Fruit fly (Drosophila melanogaster) whole organism, embryonic: ENCODE results near the gene CG34008.

Experiments
- Atf3 ChIP-seq: fragments of 200-800 bp; sonication (Bioruptor generic); optimal IDR thresholded peaks from 3 replicates; lab custom pipeline; 2016; ENCODE audit warnings: missing biosample characterization, missing genetic modification characterization
- Awh ChIP-seq: fragments of 200-800 bp; sonication (Bioruptor generic); IDR thresholded peaks from 2 replicates; pipeline ENCODE4, ENCODE4 v1.3.6; 2022; ENCODE audit warnings: missing biosample characterization, missing genetic modification characterization
- CG10979 ChIP-seq: fragments of 200-800 bp; sonication (Bioruptor generic); optimal IDR thresholded peaks from 2 replicates; lab custom pipeline; 2018; ENCODE audit warnings: missing biosample characterization, mild to moderate bottlenecking, missing genetic modification characterization, moderate library complexity
- CG13296 ChIP-seq: fragments of 200-800 bp; sonication (Bioruptor generic); optimal IDR thresholded peaks from 3 replicates; lab custom pipeline; 2018; ENCODE audit warnings: missing biosample characterization, mild to moderate bottlenecking, missing genetic modification characterization
- CG13624 ChIP-seq: fragments of 200-800 bp; sonication (Bioruptor generic); optimal IDR thresholded peaks from 2 replicates; lab custom pipeline; 2016; ENCODE audit warnings: missing biosample characterization, missing genetic modification characterization
- CG13775 ChIP-seq: fragments of 200-800 bp; sonication (Bioruptor generic); optimal IDR thresholded peaks from 3 replicates; lab custom pipeline; 2017; ENCODE audit warnings: missing biosample characterization, mild to moderate bottlenecking, missing genetic modification characterization
- CG13894 ChIP-seq: fragments of 200-800 bp; sonication (Bioruptor generic); optimal IDR thresholded peaks from 3 replicates; lab custom pipeline; 2018; ENCODE audit warnings: missing biosample characterization, mild to moderate bottlenecking, missing genetic modification characterization, moderate library complexity
- CG15073 ChIP-seq: fragments of 200-800 bp; sonication (Bioruptor generic); optimal IDR thresholded peaks from 2 replicates; lab custom pipeline; 2016; ENCODE audit warnings: missing biosample characterization, missing genetic modification characterization
- CG15269 ChIP-seq: fragments of 200-800 bp; sonication (Bioruptor generic); optimal IDR thresholded peaks from 2 replicates; lab custom pipeline; 2018; ENCODE audit warnings: missing biosample characterization, mild to moderate bottlenecking, missing genetic modification characterization, moderate library complexity
- CG16815 ChIP-seq: fragments of 200-800 bp; sonication (Bioruptor generic); optimal IDR thresholded peaks from 3 replicates; lab custom pipeline; 2017; ENCODE audit warnings: missing biosample characterization, mild to moderate bottlenecking, missing genetic modification characterization
- CG17612 ChIP-seq: fragments of 200-800 bp; sonication (Bioruptor generic); IDR thresholded peaks from 2 replicates; pipeline ENCODE4 v1.3.6; 2022; ENCODE audit warnings: missing biosample characterization, missing genetic modification characterization
- CG2712 ChIP-seq: fragments of 200-800 bp; optimal IDR thresholded peaks from 3 replicates; lab custom pipeline; 2019; ENCODE audit warnings: missing biosample characterization, mild to moderate bottlenecking, missing genetic modification characterization, moderate library complexity
- CG3163 ChIP-seq: fragments of 200-800 bp; sonication (Bioruptor generic); optimal IDR thresholded peaks from 3 replicates; lab custom pipeline; 2016; ENCODE audit warnings: missing biosample characterization, missing genetic modification characterization
- CG3407 ChIP-seq: fragments of 200-800 bp; sonication (Bioruptor generic); optimal IDR thresholded peaks from 2 replicates; lab custom pipeline; 2018; ENCODE audit warnings: missing biosample characterization, mild to moderate bottlenecking, missing genetic modification characterization
- CG4424 ChIP-seq: fragments of 200-800 bp; sonication (Bioruptor generic); optimal IDR thresholded peaks from 3 replicates; lab custom pipeline; 2016; ENCODE audit warnings: missing biosample characterization, missing genetic modification characterization
- CG6272 ChIP-seq: fragments of 200-800 bp; sonication (Bioruptor generic); IDR thresholded peaks from 2 replicates; pipeline ENCODE4 v1.3.6; 2022; ENCODE audit warnings: missing biosample characterization, missing genetic modification characterization
- CG6791 ChIP-seq: fragments of 200-800 bp; sonication (Bioruptor generic); IDR thresholded peaks from 3 replicates; pipeline ENCODE4 v1.3.6; 2022; ENCODE audit warnings: missing biosample characterization, missing genetic modification characterization; ENCODE audit not compliant: partially characterized antibody
- CG8290 ChIP-seq, 3 experiments: fragments of 200-800 bp; sonication (Bioruptor generic); optimal IDR thresholded peaks; 2 replicates each; lab custom pipeline; 2016 to 2019; ENCODE audit warnings: missing biosample characterization in 3 of 3, missing genetic modification characterization in 3 of 3, mild to moderate bottlenecking in 2 of 3, moderate library complexity in 1 of 3
- Ets65A ChIP-seq: fragments of 200-800 bp; sonication (Bioruptor generic); peaks from one replicate; lab custom pipeline; 2016; ENCODE audit warnings: missing biosample characterization, missing genetic modification characterization
- Gug ChIP-seq: fragments of 200-800 bp; sonication (Bioruptor generic); IDR thresholded peaks from 4 replicates; pipeline ENCODE4 v1.3.6; 2022; ENCODE audit warnings: missing biosample characterization, missing genetic modification characterization
- Hand ChIP-seq: fragments of 200-800 bp; sonication (Bioruptor generic); optimal IDR thresholded peaks from 2 replicates; lab custom pipeline; 2017; ENCODE audit warnings: mild to moderate bottlenecking, missing biosample characterization, missing genetic modification reagents, missing genetic modification characterization
- Hr39 ChIP-seq: fragments of >200 bp; optimal IDR thresholded peaks from 2 replicates; lab custom pipeline; 2017
- Lpt ChIP-seq: fragments of >200 bp; optimal IDR thresholded peaks from 2 replicates; lab custom pipeline; 2018; ENCODE audit warnings: missing biosample characterization, missing genetic modification characterization
- NFAT ChIP-seq: fragments of 200-800 bp; sonication (Bioruptor generic); IDR thresholded peaks from 2 replicates; pipeline ENCODE4 v1.3.6; 2022; ENCODE audit warnings: missing biosample characterization, missing genetic modification characterization
- PHDP ChIP-seq: fragments of 200-800 bp; sonication (Bioruptor generic); optimal IDR thresholded peaks from 3 replicates; lab custom pipeline; 2018; ENCODE audit warnings: missing biosample characterization, mild to moderate bottlenecking, missing genetic modification characterization, moderate library complexity
- Poxn ChIP-seq: fragments of 200-800 bp; sonication (Bioruptor generic); IDR thresholded peaks from 2 replicates; pipeline ENCODE4 v1.3.6; 2022; ENCODE audit warnings: missing biosample characterization, missing genetic modification characterization
- Ptx1 ChIP-seq: fragments of 200-800 bp; sonication (Bioruptor generic); IDR thresholded peaks from 2 replicates; pipeline ENCODE4 v1.3.6; 2022; ENCODE audit warnings: missing biosample characterization, missing genetic modification characterization
- Sox102F ChIP-seq: fragments of 200-800 bp; sonication (Bioruptor generic); optimal IDR thresholded peaks from 2 replicates; lab custom pipeline; 2018; ENCODE audit warnings: missing biosample characterization, mild to moderate bottlenecking, missing genetic modification characterization, moderate library complexity
- Spps ChIP-seq: fragments of 200-800 bp; sonication (Bioruptor generic); optimal IDR thresholded peaks from 2 replicates; lab custom pipeline; 2018; ENCODE audit warnings: missing biosample characterization, mild to moderate bottlenecking, missing genetic modification characterization
- ara ChIP-seq: fragments of 200-800 bp; sonication (Bioruptor generic); IDR thresholded peaks from 2 replicates; pipeline ENCODE4 v1.3.6; 2022; ENCODE audit warnings: missing biosample characterization, missing genetic modification characterization
- chif ChIP-seq, 2 experiments: fragments of 200-800 bp; sonication (Bioruptor generic); optimal IDR thresholded peaks; 3 replicates each; lab custom pipeline; 2016; ENCODE audit warnings: missing biosample characterization in 2 of 2, missing genetic modification characterization in 2 of 2
- crp ChIP-seq, 2 experiments: fragments of 200-800 bp; sonication (Bioruptor generic); optimal IDR thresholded peaks; 2 replicates in 1 of 2; 3 replicates in 1 of 2; lab custom pipeline; 2017; ENCODE audit warnings: missing biosample characterization in 2 of 2, missing genetic modification characterization in 2 of 2, mild to moderate bottlenecking in 1 of 2, moderate library complexity in 1 of 2
- en ChIP-seq: fragments of 200-800 bp; sonication (Bioruptor generic); optimal IDR thresholded peaks from 2 replicates; lab custom pipeline; 2016; ENCODE audit warnings: missing biosample characterization, missing genetic modification characterization
- fd102C ChIP-seq: fragments of 200-800 bp; sonication (Bioruptor generic); optimal IDR thresholded peaks from 2 replicates; lab custom pipeline; 2018; ENCODE audit warnings: missing biosample characterization, mild to moderate bottlenecking, missing genetic modification characterization, moderate library complexity
- fru ChIP-seq: fragments of >200 bp; optimal IDR thresholded peaks from 2 replicates; lab custom pipeline; 2017
- gcm2 ChIP-seq: fragments of 200-800 bp; sonication (Bioruptor generic); optimal IDR thresholded peaks from 2 replicates; lab custom pipeline; 2016; ENCODE audit warnings: missing biosample characterization, missing genetic modification characterization
- hb ChIP-seq: fragments of 200-800 bp; sonication (Bioruptor generic); IDR thresholded peaks from 3 replicates; pipeline ENCODE4 v1.3.6; 2022; ENCODE audit warnings: missing biosample characterization, missing genetic modification characterization; ENCODE audit not compliant: partially characterized antibody
- ind ChIP-seq: fragments of 200-800 bp; sonication (Bioruptor generic); optimal IDR thresholded peaks from 3 replicates; lab custom pipeline; 2016; ENCODE audit warnings: missing biosample characterization, missing genetic modification characterization
- luna ChIP-seq: fragments of 200-800 bp; sonication (Bioruptor generic); optimal IDR thresholded peaks from 2 replicates; lab custom pipeline; 2016; ENCODE audit warnings: missing biosample characterization, missing genetic modification characterization
- peb ChIP-seq: fragments of 200-800 bp; sonication (Bioruptor generic); IDR thresholded peaks from 2 replicates; pipeline ENCODE4 v1.3.6; 2022; ENCODE audit warnings: missing biosample characterization, missing genetic modification characterization
- pfk ChIP-seq: fragments of 200-800 bp; sonication (Bioruptor generic); optimal IDR thresholded peaks from 2 replicates; lab custom pipeline; 2018; ENCODE audit warnings: missing biosample characterization, mild to moderate bottlenecking, missing genetic modification characterization, moderate library complexity
- run ChIP-seq: fragments of 200-800 bp; sonication (Bioruptor generic); optimal IDR thresholded peaks from 3 replicates; lab custom pipeline; 2018; ENCODE audit warnings: missing biosample characterization, mild to moderate bottlenecking, missing genetic modification characterization
- scrt ChIP-seq: fragments of 200-800 bp; sonication (Bioruptor generic); optimal IDR thresholded peaks from 2 replicates; lab custom pipeline; 2018; ENCODE audit warnings: missing biosample characterization, mild to moderate bottlenecking, missing genetic modification characterization, moderate library complexity
- sisA ChIP-seq: fragments of 200-800 bp; sonication (Bioruptor generic); IDR thresholded peaks from 2 replicates; pipeline ENCODE4 v1.3.6; 2022; ENCODE audit warnings: missing biosample characterization, missing genetic modification characterization
- slou ChIP-seq: fragments of 200-800 bp; sonication (Bioruptor generic); optimal IDR thresholded peaks from 3 replicates; lab custom pipeline; 2016; ENCODE audit warnings: missing biosample characterization, missing genetic modification characterization
- tin ChIP-seq: fragments of 200-800 bp; sonication (Bioruptor generic); optimal IDR thresholded peaks from 3 replicates; lab custom pipeline; 2016; ENCODE audit warnings: missing biosample characterization, missing genetic modification characterization
- unc-4 ChIP-seq: fragments of 200-800 bp; sonication (Bioruptor generic); IDR thresholded peaks from 2 replicates; pipeline ENCODE4 v1.3.6; 2022; ENCODE audit warnings: missing biosample characterization, missing genetic modification characterization; ENCODE audit not compliant: partially characterized antibody
- vfl ChIP-seq: fragments of 200-800 bp; sonication (Bioruptor generic); optimal IDR thresholded peaks from 2 replicates; lab custom pipeline; 2016; ENCODE audit warnings: missing biosample characterization, missing genetic modification characterization
- z ChIP-seq: fragments of 200-800 bp; sonication (Bioruptor generic); IDR thresholded peaks from 3 replicates; pipeline ENCODE4 v1.3.6; 2022; ENCODE audit warnings: missing biosample characterization, missing genetic modification characterization
- zfh2 ChIP-seq: fragments of 200-800 bp; sonication (Bioruptor generic); optimal IDR thresholded peaks from 2 replicates; lab custom pipeline; 2016; ENCODE audit warnings: missing biosample characterization, missing genetic modification characterization

The CG34008 gene

dm6 chr3R:20543220-20543619 is 38.1 kb downstream of the CG34008 start (continued):
- TF ChIP-seq scrt (GFP tag; lab: Kevin White, UChicago) (no peak), crp (GFP tag; optimal IDR thresholded peaks at IDR 0.05; lab: Kevin White, UChicago) (no peak), Poxn (no peak), CG13624 (GFP tag; lab: Kevin White, UChicago) (no peak), en (GFP tag; lab: Kevin White, UChicago) (no peak), tin (GFP tag; lab: Kevin White, UChicago) (no peak), fd102C (GFP tag; lab: Kevin White, UChicago) (no peak), CG8290 (GFP tag; optimal IDR thresholded peaks at IDR 0.05; lab: Kevin White, UChicago) (no peak), CG8290 (tag; optimal IDR thresholded peaks at IDR 0.05; lab: Kevin White, UChicago) (no peak), zfh2 (GFP tag; lab: Kevin White, UChicago) (no peak), hb (no peak), NFAT (no peak), sisA (no peak), ara (GFP tag; lab: Robert Waterston, UW) (no peak), CG17612 (no peak), fru (lab: Kevin White, UChicago) (no peak), Ets65A (peak; percentile 28), CG13296 (no peak), Hr39 (lab: Kevin White, UChicago) (no peak), CG3163 (no peak), CG3407 (GFP tag; lab: Kevin White, UChicago) (no peak), Ptx1 (GFP tag; lab: Robert Waterston, UW) (no peak), Lpt (GFP tag; lab: Kevin White, UChicago) (peak; percentile 23), Awh (GFP tag; lab: Robert Waterston, UW) (no peak), pfk (GFP tag; lab: Kevin White, UChicago) (no peak), peb (GFP tag; lab: Robert Waterston, UW) (no peak), Sox102F (GFP tag; lab: Kevin White, UChicago) (no peak), CG15073 (no peak), ind (GFP tag; lab: Kevin White, UChicago) (no peak), Gug (no peak), Atf3 (GFP tag; lab: Kevin White, UChicago) (no peak), unc-4 (GFP tag; lab: Robert Waterston, UW) (no peak), CG15269 (tag; lab: Kevin White, UChicago) (no peak), CG10979 (tag; lab: Kevin White, UChicago) (no peak), vfl (GFP tag; lab: Kevin White, UChicago) (peak; percentile 26), CG13775 (GFP tag; lab: Kevin White, UChicago) (no peak), Spps (tag; lab: Kevin White, UChicago) (no peak), Hand (no peak), CG6272 (GFP tag; lab: Robert Waterston, UW) (no peak), slou (GFP tag; lab: Kevin White, UChicago) (no peak), chif (GFP tag; optimal IDR thresholded peaks at IDR 0.05; lab: Kevin White, UChicago) (no peak), PHDP (tag; lab: Kevin White, UChicago) (no peak), CG6791 (no peak), CG13894 (tag; lab: Kevin White, UChicago) (no peak), CG16815 (GFP tag; lab: Kevin White, UChicago) (no peak), run (tag; lab: Kevin White, UChicago) (no peak), luna (GFP tag; lab: Kevin White, UChicago) (no peak), CG2712 (tag; lab: Kevin White, UChicago) (no peak), gcm2 (GFP tag; lab: Kevin White, UChicago) (no peak), CG4424 (GFP tag; lab: Kevin White, UChicago) (no peak), z (GFP tag; lab: Robert Waterston, UW) (no peak)
- TF ChIP-seq, all 482 proteins: peak for 15
